Fruit fly (Drosophila melanogaster) whole organism, prepupa: ENCODE measurements around the gene shf.

ENCODE experiments used
- Blimp-1 ChIP-seq: fragments of 200-800 bp; sonication (Bioruptor generic); optimal IDR thresholded peaks from 3 replicates; lab custom pipeline; 2017; ENCODE audit warnings: missing biosample characterization, missing genetic modification characterization, mild to moderate bottlenecking, moderate library complexity, missing genetic modification reagents
- CG10631 ChIP-seq: fragments of 200-800 bp; sonication (Bioruptor generic); optimal IDR thresholded peaks from 2 replicates; lab custom pipeline; 2016; ENCODE audit warnings: missing biosample characterization, missing genetic modification characterization
- CG10669 ChIP-seq: fragments of 200-800 bp; sonication (Bioruptor generic); optimal IDR thresholded peaks from 3 replicates; lab custom pipeline; 2018; ENCODE audit warnings: missing biosample characterization, mild to moderate bottlenecking, missing genetic modification characterization, moderate library complexity
- CG11294 ChIP-seq: fragments of 200-800 bp; sonication (Bioruptor generic); IDR thresholded peaks from 2 replicates; pipeline ENCODE4 v1.3.6; 2022; ENCODE audit warnings: missing biosample characterization, missing genetic modification characterization
- CG11762 ChIP-seq: fragments of 200-800 bp; sonication (Bioruptor generic); optimal IDR thresholded peaks from 3 replicates; lab custom pipeline; 2016; ENCODE audit warnings: missing biosample characterization, missing genetic modification characterization; ENCODE audit not compliant: insufficient read depth
- CG11902 ChIP-seq: fragments of 200-800 bp; sonication (Bioruptor generic); optimal IDR thresholded peaks from 3 replicates; lab custom pipeline; 2016; ENCODE audit warnings: missing biosample characterization, missing genetic modification characterization
- CG16779 ChIP-seq: fragments of 200-800 bp; sonication (Bioruptor generic); optimal IDR thresholded peaks from 3 replicates; lab custom pipeline; 2017; ENCODE audit warnings: missing biosample characterization, mild to moderate bottlenecking, missing genetic modification characterization
- CG3032 ChIP-seq: fragments of 200-800 bp; optimal IDR thresholded peaks from 2 replicates; lab custom pipeline; 2019; ENCODE audit warnings: missing biosample characterization, mild to moderate bottlenecking, missing genetic modification characterization, moderate library complexity
- CG32006 ChIP-seq: fragments of 200-800 bp; sonication (Bioruptor generic); optimal IDR thresholded peaks from 3 replicates; lab custom pipeline; 2017; ENCODE audit warnings: missing biosample characterization, mild to moderate bottlenecking, missing genetic modification characterization
- CG34406 ChIP-seq: fragments of 200-800 bp; sonication (Bioruptor generic); optimal IDR thresholded peaks from 3 replicates; lab custom pipeline; 2016; ENCODE audit warnings: missing biosample characterization, missing genetic modification characterization
- CG3919 ChIP-seq: fragments of 200-800 bp; sonication (Bioruptor generic); optimal IDR thresholded peaks from 3 replicates; lab custom pipeline; 2016; ENCODE audit warnings: missing biosample characterization, missing genetic modification characterization
- CG4318 ChIP-seq: fragments of 200-800 bp; sonication (Bioruptor generic); optimal IDR thresholded peaks from 3 replicates; lab custom pipeline; 2017; ENCODE audit warnings: missing biosample characterization, mild to moderate bottlenecking, missing genetic modification characterization
- CG6163 ChIP-seq: fragments of 200-800 bp; sonication (Bioruptor generic); IDR thresholded peaks from 3 replicates; pipeline ENCODE4 v1.3.6; 2022; ENCODE audit warnings: missing biosample characterization, missing genetic modification characterization
- CG6276 ChIP-seq: fragments of 200-800 bp; sonication (Bioruptor generic); optimal IDR thresholded peaks from 2 replicates; lab custom pipeline; 2017; ENCODE audit warnings: missing biosample characterization, mild to moderate bottlenecking, missing genetic modification characterization
- CG6808 ChIP-seq: fragments of 200-800 bp; sonication (Bioruptor generic); optimal IDR thresholded peaks from 3 replicates; lab custom pipeline; 2017; ENCODE audit warnings: missing biosample characterization, missing genetic modification characterization, mild to moderate bottlenecking, moderate library complexity, missing genetic modification reagents
- CG6854 ChIP-seq: fragments of 200-800 bp; sonication (Bioruptor generic); optimal IDR thresholded peaks from 2 replicates; lab custom pipeline; 2017; ENCODE audit warnings: missing biosample characterization, mild to moderate bottlenecking, missing genetic modification characterization
- CG7368 ChIP-seq: fragments of 200-800 bp; sonication (Bioruptor generic); optimal IDR thresholded peaks from 3 replicates; lab custom pipeline; 2016; ENCODE audit warnings: missing biosample characterization, missing genetic modification characterization
- CG8119 ChIP-seq: fragments of 200-800 bp; sonication (Bioruptor generic); IDR thresholded peaks from 3 replicates; pipeline ENCODE4 v1.3.6; 2022; ENCODE audit warnings: missing biosample characterization, missing genetic modification characterization
- CG9139 ChIP-seq: fragments of 200-800 bp; sonication (Bioruptor generic); optimal IDR thresholded peaks from 3 replicates; lab custom pipeline; 2017; ENCODE audit warnings: missing biosample characterization, mild to moderate bottlenecking, missing genetic modification characterization
- Eip75B ChIP-seq: fragments of 200-800 bp; sonication (Bioruptor generic); optimal IDR thresholded peaks from 3 replicates; lab custom pipeline; 2016; ENCODE audit warnings: missing biosample characterization, missing genetic modification characterization
- Eip78C ChIP-seq: fragments of 200-800 bp; sonication (Bioruptor generic); peaks from one replicate; lab custom pipeline; 2016; ENCODE audit warnings: missing biosample characterization, missing genetic modification characterization
- Eip93F ChIP-seq: fragments of 200-800 bp; sonication (Bioruptor generic); optimal IDR thresholded peaks from 2 replicates; lab custom pipeline; 2016; ENCODE audit warnings: missing biosample characterization, mild to moderate bottlenecking, missing genetic modification characterization
- Ets96B ChIP-seq: fragments of 200-800 bp; optimal IDR thresholded peaks from 2 replicates; lab custom pipeline; 2019; ENCODE audit warnings: missing biosample characterization, mild to moderate bottlenecking, missing genetic modification characterization, moderate library complexity
- Gug ChIP-seq: fragments of 200-800 bp; sonication (Bioruptor generic); IDR thresholded peaks from 2 replicates; pipeline ENCODE4 v1.3.6; 2022; ENCODE audit warnings: missing biosample characterization, missing genetic modification characterization
- Hr38 ChIP-seq: sonication (Bioruptor generic); optimal IDR thresholded peaks from 2 replicates; lab custom pipeline; 2016; ENCODE audit warnings: missing biosample characterization, missing genetic modification characterization
- Met ChIP-seq: fragments of 200-800 bp; sonication (Bioruptor generic); optimal IDR thresholded peaks from 3 replicates; lab custom pipeline; 2016; ENCODE audit warnings: missing biosample characterization, missing genetic modification characterization
- Smox ChIP-seq: fragments of 200-800 bp; sonication (Bioruptor generic); optimal IDR thresholded peaks from 3 replicates; lab custom pipeline; 2016; ENCODE audit warnings: missing biosample characterization, missing genetic modification characterization
- Sox102F ChIP-seq: fragments of 200-800 bp; sonication (Bioruptor generic); optimal IDR thresholded peaks from 2 replicates; lab custom pipeline; 2016; ENCODE audit warnings: missing biosample characterization, mild to moderate bottlenecking, missing genetic modification characterization
- Sox14 ChIP-seq: fragments of 200-800 bp; sonication (Bioruptor generic); optimal IDR thresholded peaks from 3 replicates; lab custom pipeline; 2016; ENCODE audit warnings: missing biosample characterization, missing genetic modification characterization
- Sox15 ChIP-seq: fragments of 200-800 bp; sonication (Bioruptor generic); optimal IDR thresholded peaks from 3 replicates; lab custom pipeline; 2016; ENCODE audit warnings: missing biosample characterization, missing genetic modification characterization
- achi ChIP-seq: fragments of 200-800 bp; sonication (Bioruptor generic); optimal IDR thresholded peaks from 3 replicates; lab custom pipeline; 2016; ENCODE audit warnings: missing biosample characterization, missing genetic modification characterization
- acj6 ChIP-seq: fragments of 200-800 bp; sonication (Bioruptor generic); optimal IDR thresholded peaks from 3 replicates; lab custom pipeline; 2016; ENCODE audit warnings: missing biosample characterization, missing genetic modification characterization
- cyc ChIP-seq: fragments of 200-800 bp; sonication (Bioruptor generic); optimal IDR thresholded peaks from 3 replicates; lab custom pipeline; 2016; ENCODE audit warnings: missing biosample characterization, missing genetic modification characterization
- dsx ChIP-seq: fragments of 200-800 bp; optimal IDR thresholded peaks from 3 replicates; lab custom pipeline; 2019; ENCODE audit warnings: missing biosample characterization, mild to moderate bottlenecking, missing genetic modification characterization, moderate library complexity; ENCODE audit not compliant: poor library complexity, severe bottlenecking
- eg ChIP-seq: fragments of 200-800 bp; sonication (Bioruptor generic); IDR thresholded peaks from 3 replicates; pipeline ENCODE4 v1.3.6; 2022; ENCODE audit warnings: missing biosample characterization, missing genetic modification characterization
- esn ChIP-seq: fragments of 200-800 bp; sonication (Bioruptor generic); optimal IDR thresholded peaks from 2 replicates; lab custom pipeline; 2016; ENCODE audit warnings: missing biosample characterization, mild to moderate bottlenecking, missing genetic modification characterization, moderate library complexity
- fd59A ChIP-seq: fragments of 200-800 bp; sonication (Bioruptor generic); optimal IDR thresholded peaks from 2 replicates; lab custom pipeline; 2017; ENCODE audit warnings: missing biosample characterization, mild to moderate bottlenecking, missing genetic modification characterization, missing genetic modification reagents
- fkh ChIP-seq: fragments of 200-800 bp; sonication (Bioruptor generic); optimal IDR thresholded peaks from 3 replicates; lab custom pipeline; 2017; ENCODE audit warnings: missing biosample characterization, mild to moderate bottlenecking, missing genetic modification characterization, moderate library complexity
- lz ChIP-seq: fragments of 200-800 bp; sonication (Bioruptor generic); optimal IDR thresholded peaks from 3 replicates; lab custom pipeline; 2016; ENCODE audit warnings: missing biosample characterization, missing genetic modification characterization
- net ChIP-seq: fragments of 200-800 bp; sonication (Bioruptor generic); optimal IDR thresholded peaks from 3 replicates; lab custom pipeline; 2016; ENCODE audit warnings: missing biosample characterization, missing genetic modification characterization
- salr ChIP-seq, 2 experiments: fragments of 200-800 bp; sonication (Bioruptor generic); optimal IDR thresholded peaks; 3 replicates each; lab custom pipeline; 2016 to 2018; ENCODE audit warnings: missing biosample characterization in 2 of 2, missing genetic modification characterization in 2 of 2, mild to moderate bottlenecking in 1 of 2
- spab ChIP-seq: fragments of 200-800 bp; sonication (Bioruptor generic); optimal IDR thresholded peaks from 2 replicates; lab custom pipeline; 2017; ENCODE audit warnings: missing biosample characterization, mild to moderate bottlenecking, missing genetic modification characterization, missing genetic modification reagents
- ss ChIP-seq, 2 experiments: fragments of 200-800 bp; sonication (Bioruptor generic); optimal IDR thresholded peaks; 2 replicates in 1 of 2; 3 replicates in 1 of 2; lab custom pipeline; 2017 to 2018; ENCODE audit warnings: mild to moderate bottlenecking in 2 of 2, missing biosample characterization in 2 of 2, missing genetic modification characterization in 2 of 2, moderate library complexity in 1 of 2
- svp ChIP-seq: fragments of 200-800 bp; sonication (Bioruptor generic); peaks from one replicate; lab custom pipeline; 2016; ENCODE audit warnings: missing biosample characterization, missing genetic modification characterization
- topi ChIP-seq: fragments of 200-800 bp; sonication (Bioruptor generic); optimal IDR thresholded peaks from 3 replicates; lab custom pipeline; 2016; ENCODE audit warnings: missing biosample characterization, missing genetic modification characterization
- vri ChIP-seq: fragments of 200-800 bp; sonication (Bioruptor generic); optimal IDR thresholded peaks from 3 replicates; lab custom pipeline; 2016; ENCODE audit warnings: missing biosample characterization, mild to moderate bottlenecking, missing genetic modification characterization

Gene shf

DNA sequence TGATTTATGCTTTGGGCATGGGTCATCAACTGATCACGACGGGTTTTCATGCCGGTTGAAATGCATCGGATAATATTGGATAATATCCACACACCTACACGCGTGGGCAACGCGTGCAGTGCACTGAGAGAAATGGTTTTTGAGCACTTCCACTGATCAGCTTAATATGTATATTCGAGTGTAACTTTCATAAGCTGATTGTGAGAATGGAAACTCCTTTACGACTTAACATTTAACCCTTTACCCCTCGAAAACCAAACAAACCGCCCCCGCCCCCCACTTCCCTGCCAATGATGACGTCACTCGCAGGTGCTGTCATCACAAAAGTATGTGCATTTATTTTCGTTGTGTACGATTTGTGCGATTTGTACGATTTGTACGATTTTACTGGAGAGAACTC lies 15.4 kb upstream of the shf start:
- peak; percentile 33 for TF ChIP-seq CG3919
- TF ChIP-seq net (GFP tag; lab: Kevin White, UChicago) = no peak
- TF ChIP-seq CG8119 (GFP tag; lab: Robert Waterston, UW) = no peak
- no peak for TF ChIP-seq Blimp-1 (GFP tag; lab: Kevin White, UChicago)
- peak; percentile 12 for TF ChIP-seq Eip78C (GFP tag; lab: Kevin White, UChicago)
- TF ChIP-seq CG10669 (GFP tag; lab: Kevin White, UChicago) = peak; percentile 6
- no peak for TF ChIP-seq CG6808
- TF ChIP-seq Met (GFP tag; lab: Kevin White, UChicago) = peak; percentile 31
- TF ChIP-seq salr (GFP tag; optimal IDR thresholded peaks at IDR 0.05; lab: Kevin White, UChicago) = no peak
- TF ChIP-seq Sox102F (GFP tag; lab: Kevin White, UChicago) = no peak
- peak; percentile 12 for TF ChIP-seq lz (GFP tag; lab: Kevin White, UChicago)
- peak; percentile 37; the same call in 2 of the 3 replicates for TF ChIP-seq CG6163 (GFP tag; lab: Robert Waterston, UW)
- TF ChIP-seq eg (GFP tag; lab: Robert Waterston, UW) = 0 out of 3 replicates have a peak, but pooled peaks have one; percentile 22
- no peak for TF ChIP-seq CG7368 (GFP tag; lab: Kevin White, UChicago)
- TF ChIP-seq CG11294 (GFP tag; lab: Robert Waterston, UW) = no peak
- peak; percentile 16 for TF ChIP-seq topi (GFP tag; lab: Kevin White, UChicago)
- peak; percentile 24 for TF ChIP-seq CG3032 (tag; lab: Kevin White, UChicago)
- peak; percentile 41 for TF ChIP-seq cyc (GFP tag; lab: Kevin White, UChicago)
- peak; percentile 29 for TF ChIP-seq CG32006 (GFP tag; lab: Kevin White, UChicago)
- TF ChIP-seq svp (GFP tag; lab: Kevin White, UChicago) = peak; percentile 21
- TF ChIP-seq spab (GFP tag; lab: Kevin White, UChicago) = no peak
- TF ChIP-seq CG11902 (GFP tag; lab: Kevin White, UChicago) = peak; percentile 38
- TF ChIP-seq, all 60 proteins: peak for 13

DNA sequence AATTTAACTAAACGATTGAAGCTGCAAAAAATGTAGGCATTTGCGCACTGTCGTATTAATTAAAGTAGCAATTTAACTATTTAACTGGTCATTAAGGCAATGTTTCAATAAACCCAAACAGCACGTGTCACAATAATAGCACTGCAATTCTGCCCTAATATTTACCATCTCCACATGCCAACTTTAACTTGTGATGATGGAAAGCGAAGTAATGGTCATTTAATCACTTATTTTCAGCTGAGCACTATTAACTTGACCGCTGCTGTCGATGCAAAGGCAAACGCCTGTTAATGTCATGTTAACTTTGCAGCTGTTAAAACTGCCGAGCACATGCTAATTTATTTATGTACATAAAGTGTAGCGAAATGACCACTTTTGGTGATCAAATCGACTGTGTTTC lies 14.7 kb upstream of the shf start:
- peak; percentile 74 for TF ChIP-seq CG11294 (GFP tag; lab: Robert Waterston, UW)
- peak; percentile 46 for TF ChIP-seq fd59A (GFP tag; lab: Kevin White, UChicago)
- TF ChIP-seq ss (GFP tag; optimal IDR thresholded peaks at IDR 0.05; lab: Kevin White, UChicago) = peak in 1 of 2 experiments; percentile 26
- TF ChIP-seq esn (GFP tag; lab: Kevin White, UChicago) = peak; percentile 67
- TF ChIP-seq vri = peak; percentile 33
- TF ChIP-seq CG32006 (GFP tag; lab: Kevin White, UChicago) = peak; percentile 86
- peak; percentile 43 for TF ChIP-seq CG11902 (GFP tag; lab: Kevin White, UChicago)
- TF ChIP-seq Sox102F (GFP tag; lab: Kevin White, UChicago) = peak; percentile 54
- peak; percentile 52 for TF ChIP-seq Eip75B (GFP tag; lab: Kevin White, UChicago)
- peak; percentile 45 for TF ChIP-seq CG6808
- peak; percentile 65 for TF ChIP-seq CG6276 (GFP tag; lab: Kevin White, UChicago)
- TF ChIP-seq salr (GFP tag; optimal IDR thresholded peaks at IDR 0.05; lab: Kevin White, UChicago) = peak; percentile 33 to 50
- peak; percentile 74 for TF ChIP-seq net (GFP tag; lab: Kevin White, UChicago)
- TF ChIP-seq CG9139 (GFP tag; lab: Kevin White, UChicago) = no peak
- peak; percentile 46 for TF ChIP-seq fkh (GFP tag; lab: Kevin White, UChicago)
- peak; percentile 29 for TF ChIP-seq spab (GFP tag; lab: Kevin White, UChicago)
- peak; percentile 87 for TF ChIP-seq CG8119 (GFP tag; lab: Robert Waterston, UW)
- peak; percentile 94 for TF ChIP-seq eg (GFP tag; lab: Robert Waterston, UW)
- TF ChIP-seq CG11762 (GFP tag; lab: Kevin White, UChicago) = peak; percentile 71
- no peak for TF ChIP-seq Eip93F
- peak; percentile 65 for TF ChIP-seq CG10669 (GFP tag; lab: Kevin White, UChicago)
- TF ChIP-seq CG34406 (GFP tag; lab: Kevin White, UChicago) = peak; percentile 44
- TF ChIP-seq CG4318 (GFP tag; lab: Kevin White, UChicago) = peak; percentile 76
- TF ChIP-seq Gug (GFP tag; lab: Robert Waterston, UW) = peak; percentile 82
- TF ChIP-seq acj6 (GFP tag; lab: Kevin White, UChicago) = peak; percentile 79
- peak; percentile 21 for TF ChIP-seq dsx (GFP tag; lab: Kevin White, UChicago)
- TF ChIP-seq Met (GFP tag; lab: Kevin White, UChicago) = peak; percentile 80
- peak; percentile 71 for TF ChIP-seq Sox14 (GFP tag; lab: Kevin White, UChicago)
- peak; percentile 18 for TF ChIP-seq CG16779
- TF ChIP-seq CG10631 (GFP tag; lab: Kevin White, UChicago) = peak; percentile 55
- TF ChIP-seq Ets96B = peak; percentile 50
- TF ChIP-seq cyc (GFP tag; lab: Kevin White, UChicago) = peak; percentile 78
- peak; percentile 44 for TF ChIP-seq Sox15 (GFP tag; lab: Kevin White, UChicago)
- TF ChIP-seq lz (GFP tag; lab: Kevin White, UChicago) = peak; percentile 67
- TF ChIP-seq CG6854 (GFP tag; lab: Kevin White, UChicago) = no peak
- TF ChIP-seq achi (GFP tag; lab: Kevin White, UChicago) = peak; percentile 76
- TF ChIP-seq Eip78C (GFP tag; lab: Kevin White, UChicago) = peak; percentile 93
- no peak for TF ChIP-seq Hr38 (GFP tag; lab: Kevin White, UChicago)
- TF ChIP-seq svp (GFP tag; lab: Kevin White, UChicago) = peak; percentile 80
- TF ChIP-seq Smox = peak; percentile 61
